Fruit fly (Drosophila melanogaster): Measurements from ENCODE around the gene twy.

The twy gene

DNA sequence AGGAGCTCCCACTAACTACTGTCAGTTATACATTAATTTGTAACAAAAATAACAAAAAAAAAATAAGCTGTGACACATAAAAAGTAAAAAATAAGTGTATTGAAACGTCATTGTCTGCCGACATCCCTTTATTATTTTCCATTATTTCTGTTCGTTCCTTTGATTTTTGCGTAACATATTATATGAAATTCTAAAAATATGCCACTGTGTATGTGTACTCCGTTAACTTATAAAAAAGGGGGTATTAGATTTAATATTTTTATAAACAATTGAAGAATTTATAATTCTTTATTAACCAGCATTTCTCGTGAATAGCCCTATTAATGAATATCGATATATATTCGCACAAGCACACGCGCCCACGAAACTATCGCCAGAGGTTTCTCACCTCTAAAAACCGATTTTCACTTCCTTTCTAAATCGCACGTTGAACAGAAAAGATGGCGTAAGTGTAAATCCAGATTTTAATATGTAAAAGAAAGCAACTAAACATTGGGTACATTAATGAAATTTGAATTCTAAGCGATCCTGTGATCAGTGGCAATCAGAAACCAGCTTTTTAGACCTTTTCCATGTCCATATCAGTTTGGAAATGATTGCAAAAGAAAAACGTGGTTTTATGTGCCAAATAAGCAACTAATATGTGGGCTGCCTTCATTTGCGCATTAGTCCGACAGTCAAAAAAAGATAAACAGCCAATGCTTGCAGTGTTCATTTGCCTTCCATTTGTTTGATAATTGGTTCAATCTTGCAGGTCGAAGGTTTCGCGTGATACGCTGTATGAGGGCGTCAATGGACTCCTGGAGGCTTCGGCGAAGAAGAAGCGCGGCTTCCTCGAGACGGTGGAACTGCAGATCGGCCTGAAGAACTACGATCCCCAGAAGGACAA is 29.6 kb upstream of the twy start, which contains the start of gene RpL10Ab (continued):
- TF ChIP-seq Deaf1 (tag; optimal IDR thresholded peaks at IDR 0.05) (no peak), tx (GFP tag; optimal IDR thresholded peaks at IDR 0.05) (no peak), Hey (tag; optimal IDR thresholded peaks at IDR 0.05) (peak; percentile 26), CG6254 (GFP tag; optimal IDR thresholded peaks at IDR 0.05) (no peak), CG17829 (tag; optimal IDR thresholded peaks at IDR 0.05) (peak; percentile 63), Hmx (GFP tag; optimal IDR thresholded peaks at IDR 0.05) (no peak), CG10274 (GFP tag; optimal IDR thresholded peaks at IDR 0.05) (peak; percentile 32), D19A (tag; optimal IDR thresholded peaks at IDR 0.05) (peak; percentile 33), CG8478 (optimal IDR thresholded peaks at IDR 0.05) (no peak), tio (GFP tag; optimal IDR thresholded peaks at IDR 0.05) (peak; percentile 64), CG12769 (tag; optimal IDR thresholded peaks at IDR 0.05) (no peak), Dip2 (GFP tag; IDR thresholded peaks at IDR 0.05) (no peak), sima (GFP tag; optimal IDR thresholded peaks at IDR 0.05) (no peak), CG9215 (GFP tag; IDR thresholded peaks at IDR 0.05) (peak; percentile 67; the same call in 1 of the 2 replicates), sna (GFP tag; IDR thresholded peaks at IDR 0.05; ENCODE audit: partially characterized antibody) (peak; percentile 19; the same call in 1 of the 2 replicates), CG9727 (GFP tag; optimal IDR thresholded peaks at IDR 0.05) (peak; percentile 78), H15 (GFP tag; IDR thresholded peaks at IDR 0.05) (peak; percentile 68; the same call in 2 of the 3 replicates), CG13775 (GFP tag; optimal IDR thresholded peaks at IDR 0.05) (peak; percentile 79), CG2678 (tag; optimal IDR thresholded peaks at IDR 0.05) (peak; percentile 50), Kr (GFP tag; optimal IDR thresholded peaks at IDR 0.05) (no peak), CG17802 (tag; optimal IDR thresholded peaks at IDR 0.05) (peak; percentile 50), slbo (GFP tag; IDR thresholded peaks at IDR 0.05) (peak; percentile 74), crp (GFP tag; optimal IDR thresholded peaks at IDR 0.05) (peak in 1 of 2 experiments; percentile 1), nau (GFP tag; optimal IDR thresholded peaks at IDR 0.05) (peak; percentile 70), CG43689 (GFP tag; IDR thresholded peaks at IDR 0.05) (peak; percentile 23; the same call in 1 of the 2 replicates), Mrtf (GFP tag; IDR thresholded peaks at IDR 0.05) (peak; percentile 35; the same call in 1 of the 3 replicates), wek (GFP tag; optimal IDR thresholded peaks at IDR 0.05) (peak; percentile 93), CG10462 (GFP tag; optimal IDR thresholded peaks at IDR 0.05) (no peak), CG8924 (tag; optimal IDR thresholded peaks at IDR 0.05) (peak; percentile 76), fu2 (GFP tag; optimal IDR thresholded peaks at IDR 0.05) (no peak), Doc3 (GFP tag; IDR thresholded peaks at IDR 0.05; ENCODE audit: partially characterized antibody) (peak; percentile 64), z (GFP tag; IDR thresholded peaks at IDR 0.05) (no peak), ems (GFP tag; optimal IDR thresholded peaks at IDR 0.05) (peak; percentile 60), sr (GFP tag; IDR thresholded peaks at IDR 0.05) (peak; percentile 84), CG3995 (GFP tag; optimal IDR thresholded peaks at IDR 0.05) (peak; percentile 46), CkIIα-i1 (GFP tag; IDR thresholded peaks at IDR 0.05) (0 out of 2 replicates have a peak, but pooled peaks have one; percentile 15), corto (GFP tag; optimal IDR thresholded peaks at IDR 0.05) (peak; percentile 38), CG6272 (GFP tag; IDR thresholded peaks at IDR 0.05) (peak; percentile 66; the same call in 1 of the 2 replicates), CG34422 (GFP tag; IDR thresholded peaks at IDR 0.05) (peak; percentile 69; the same call in 2 of the 3 replicates), lbe (GFP tag; optimal IDR thresholded peaks at IDR 0.05) (peak; percentile 45), croc (GFP tag; conservative IDR thresholded peaks at IDR 0.05) (peak; percentile 53; the same call in 2 of the 3 replicates), Adf1 (GFP tag; IDR thresholded peaks at IDR 0.05) (no peak; the same call in 1 of the 2 replicates), ac (GFP tag; optimal IDR thresholded peaks at IDR 0.05) (no peak), GATAe (GFP tag; conservative IDR thresholded peaks at IDR 0.05) (no peak), CG9817 (tag; optimal IDR thresholded peaks at IDR 0.05) (peak; percentile 76), CG17912 (GFP tag; optimal IDR thresholded peaks at IDR 0.05) (peak; percentile 88), nerfin-1 (tag; optimal IDR thresholded peaks at IDR 0.05) (peak; percentile 2), trem (tag; optimal IDR thresholded peaks at IDR 0.05) (peak; percentile 79)
